Worm (Caenorhabditis elegans): ENCODE data around the gene Y49F6B.2.

Gene Y49F6B.2

DNA sequence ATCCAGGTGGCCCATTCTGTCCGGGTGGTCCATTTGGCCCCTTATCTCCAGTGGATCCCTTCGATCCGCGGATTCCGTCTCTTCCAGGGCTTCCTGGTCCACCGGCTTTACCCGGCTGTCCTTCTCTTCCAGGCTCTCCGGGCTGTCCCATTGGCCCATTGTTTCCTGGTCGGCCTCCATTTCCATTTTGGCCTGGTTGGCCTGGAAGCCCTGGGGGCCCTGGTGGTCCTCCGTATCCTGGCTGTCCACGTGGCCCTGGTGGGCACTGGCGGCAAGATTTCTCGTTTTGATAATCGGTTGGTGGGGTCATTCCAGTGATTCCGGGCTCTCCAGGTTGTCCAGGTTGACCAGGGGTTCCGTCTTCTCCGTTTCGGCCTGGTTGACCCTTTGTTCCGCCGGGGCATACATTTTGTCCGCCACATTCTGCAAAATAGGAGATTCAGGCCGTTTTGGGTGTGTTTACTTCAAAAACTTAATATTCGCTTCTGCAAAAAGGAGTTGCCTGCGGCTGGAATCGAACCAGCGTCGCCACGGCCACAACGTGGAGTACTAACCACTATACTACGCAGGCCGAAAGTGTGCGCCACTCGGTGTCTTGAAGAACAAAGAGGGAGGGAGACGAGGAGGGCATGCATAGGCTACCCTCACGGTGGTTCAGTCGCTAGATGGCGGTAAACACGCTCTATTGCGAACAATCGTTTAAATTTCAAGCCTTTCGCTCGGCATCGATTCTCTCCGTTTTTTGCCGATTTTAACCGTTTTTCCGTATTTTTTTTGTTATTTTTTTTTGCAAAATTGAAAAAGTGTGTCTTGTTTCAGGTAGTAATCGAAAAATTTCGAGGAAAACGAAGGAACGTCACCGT is 18.5 kb downstream of the Y49F6B.2 start, which contains the start of gene W09G10.9:
W09G10.9 (plus strand) TSS at position 813 of the 863 bp plus-strand sequence.
- no peak for TF ChIP-seq tbx-2 (tag; optimal IDR thresholded peaks at IDR 0.05)
- peak; percentile 25 for TF ChIP-seq snpc-4 (tag; optimal IDR thresholded peaks at IDR 0.05)
- no peak for TF ChIP-seq nhr-12 (tag; optimal IDR thresholded peaks at IDR 0.05)
- peak; percentile 31 for TF ChIP-seq lin-39 (tag; optimal IDR thresholded peaks at IDR 0.05)
- peak; percentile 45 for TF ChIP-seq nfya-1 (tag; optimal IDR thresholded peaks at IDR 0.05; ENCODE audit: insufficient read depth)
- TF ChIP-seq pha-4 (tag; optimal IDR thresholded peaks at IDR 0.05) = peak; percentile 30
- peak; percentile 8 for TF ChIP-seq pqm-1 (tag; optimal IDR thresholded peaks at IDR 0.05)
- no peak for TF ChIP-seq ZK546.5 (tag; optimal IDR thresholded peaks at IDR 0.05)
- peak; percentile 73 for TF ChIP-seq lin-15B (tag; optimal IDR thresholded peaks at IDR 0.05)
- no peak for TF ChIP-seq nhr-76 (tag; optimal IDR thresholded peaks at IDR 0.05)
- peak; percentile 79 for TF ChIP-seq hmg-11 (tag; optimal IDR thresholded peaks at IDR 0.05)
- peak; percentile 27 for TF ChIP-seq skn-1 (tag; optimal IDR thresholded peaks at IDR 0.05)
- peak; percentile 38 for TF ChIP-seq nhr-43 (tag; optimal IDR thresholded peaks at IDR 0.05; ENCODE audit: poor library complexity, severe bottlenecking)
- TF ChIP-seq lsy-12 (tag; optimal IDR thresholded peaks at IDR 0.05) = peak; percentile 4
- TF ChIP-seq fos-1 (tag; optimal IDR thresholded peaks at IDR 0.05) = no peak
- TF ChIP-seq nhr-23 (tag; optimal IDR thresholded peaks at IDR 0.05) = peak; percentile 40
- no peak for TF ChIP-seq jun-1 (tag; optimal IDR thresholded peaks at IDR 0.05)
- peak; percentile 42 for TF ChIP-seq elt-2 (tag; optimal IDR thresholded peaks at IDR 0.05)
- peak; percentile 3 for TF ChIP-seq nhr-25 (tag; optimal IDR thresholded peaks at IDR 0.05)

DNA sequence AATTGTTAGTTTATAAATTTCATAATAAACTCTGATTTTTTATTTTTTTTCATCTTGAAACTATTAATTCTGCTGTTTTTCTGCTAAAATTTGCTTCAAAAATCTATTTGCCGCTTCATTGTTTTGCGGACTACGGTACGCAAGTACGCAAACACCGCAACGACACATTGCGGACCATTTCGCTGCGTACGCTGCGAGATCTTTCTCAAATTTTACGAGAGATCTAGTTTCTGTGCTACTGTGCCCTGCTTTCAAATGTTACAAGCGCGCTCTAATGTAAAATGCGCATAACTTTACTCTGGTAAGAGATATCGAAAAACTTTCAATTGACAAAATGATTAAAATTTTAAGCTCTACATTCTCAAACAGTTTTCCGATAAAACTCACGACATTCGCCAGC is 20.8 kb downstream of the Y49F6B.2 start:
- peak; percentile 52 for TF ChIP-seq lin-39 (tag; optimal IDR thresholded peaks at IDR 0.05)
- peak; percentile 70 for TF ChIP-seq nhr-23 (tag; optimal IDR thresholded peaks at IDR 0.05)
- peak; percentile 42 for TF ChIP-seq nhr-11 (tag; optimal IDR thresholded peaks at IDR 0.05)
- TF ChIP-seq pha-4 (tag; optimal IDR thresholded peaks at IDR 0.05) = peak; percentile 49
- TF ChIP-seq nfya-1 (tag; optimal IDR thresholded peaks at IDR 0.05; ENCODE audit: insufficient read depth) = peak; percentile 75
- TF ChIP-seq nhr-43 (tag; optimal IDR thresholded peaks at IDR 0.05; ENCODE audit: poor library complexity, severe bottlenecking) = peak; percentile 33
- TF ChIP-seq snpc-4 (tag; optimal IDR thresholded peaks at IDR 0.05) = peak; percentile 2
- TF ChIP-seq R02D3.7 (tag; optimal IDR thresholded peaks at IDR 0.05) = peak; percentile 14
- TF ChIP-seq lin-15B (tag; optimal IDR thresholded peaks at IDR 0.05) = peak; percentile 83

DNA sequence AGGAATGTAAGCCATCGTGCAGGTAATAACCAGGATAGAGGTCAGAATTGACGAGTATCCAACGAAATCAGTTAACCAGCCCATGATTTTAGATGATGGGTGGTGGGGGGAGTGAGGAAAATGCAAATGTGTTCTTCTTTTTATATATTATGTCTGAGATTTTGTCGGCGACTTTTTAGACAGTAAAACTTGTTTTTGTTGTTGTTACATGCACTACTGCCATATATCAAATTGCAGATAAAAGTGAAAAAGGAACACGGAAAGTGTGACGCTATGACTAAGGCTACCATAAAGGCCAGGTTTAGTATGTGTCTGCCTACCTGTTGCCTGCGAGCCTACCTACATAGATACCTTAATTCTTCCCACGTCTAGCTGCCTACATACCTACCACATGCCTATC is 21.3 kb downstream of the Y49F6B.2 start, which contains the start of gene col-72:
col-72 (minus strand) TSS at position 101 of the 400 bp plus-strand sequence.
- no peak for TF ChIP-seq nhr-28 (tag; optimal IDR thresholded peaks at IDR 0.05)
- no peak for TF ChIP-seq lin-39 (tag; optimal IDR thresholded peaks at IDR 0.05)
- no peak for TF ChIP-seq pqm-1 (tag; optimal IDR thresholded peaks at IDR 0.05)
- no peak for TF ChIP-seq hmg-11 (tag; optimal IDR thresholded peaks at IDR 0.05)
- no peak for TF ChIP-seq ama-1 (optimal IDR thresholded peaks at IDR 0.05)
- no peak for TF ChIP-seq pha-4 (tag; optimal IDR thresholded peaks at IDR 0.05)
- TF ChIP-seq egl-27 (tag; optimal IDR thresholded peaks at IDR 0.05) = no peak
- TF ChIP-seq fkh-10 (GFP tag; optimal IDR thresholded peaks at IDR 0.05) = no peak
- TF ChIP-seq nhr-23 (tag; optimal IDR thresholded peaks at IDR 0.05) = no peak
- TF ChIP-seq nhr-67 (tag; optimal IDR thresholded peaks at IDR 0.05) = no peak
- TF ChIP-seq jun-1 (tag; optimal IDR thresholded peaks at IDR 0.05) = no peak
- no peak for TF ChIP-seq nhr-12 (tag; optimal IDR thresholded peaks at IDR 0.05)
- TF ChIP-seq eor-1 (tag; optimal IDR thresholded peaks at IDR 0.05) = no peak
- TF ChIP-seq unc-62 (GFP tag; optimal IDR thresholded peaks at IDR 0.05) = no peak
- no peak for TF ChIP-seq nhr-25 (tag; optimal IDR thresholded peaks at IDR 0.05)
- no peak for TF ChIP-seq mdl-1 (tag; optimal IDR thresholded peaks at IDR 0.05)
- TF ChIP-seq ztf-11 (tag; optimal IDR thresholded peaks at IDR 0.05) = no peak

DNA sequence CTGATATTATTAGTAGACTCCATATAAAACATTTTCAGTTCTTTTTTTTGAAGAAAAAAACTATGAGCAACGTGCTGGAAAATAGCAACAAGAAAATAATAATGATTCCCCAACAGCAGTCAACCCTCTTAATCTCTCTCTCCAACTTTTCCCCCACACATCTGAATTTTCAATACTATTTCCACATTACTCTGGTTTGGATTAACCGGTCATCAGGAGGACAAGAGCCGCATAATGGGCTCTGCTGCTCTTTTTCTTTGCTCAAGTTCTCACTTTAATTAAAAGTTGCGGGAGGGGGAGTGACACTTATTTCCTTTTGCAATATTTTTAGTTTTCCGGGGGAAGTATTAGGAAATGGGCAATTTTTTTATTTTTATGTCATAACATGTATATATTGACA is 24.7 kb downstream of the Y49F6B.2 start:
- no peak for TF ChIP-seq ceh-82 (tag; optimal IDR thresholded peaks at IDR 0.05)
- TF ChIP-seq nfya-1 (tag; optimal IDR thresholded peaks at IDR 0.05; ENCODE audit: insufficient read depth) = no peak
- no peak for TF ChIP-seq elt-1 (tag; optimal IDR thresholded peaks at IDR 0.05)
- TF ChIP-seq R02D3.7 (tag; optimal IDR thresholded peaks at IDR 0.05) = no peak
- no peak for TF ChIP-seq unc-62 (GFP tag; optimal IDR thresholded peaks at IDR 0.05)
- TF ChIP-seq tbx-2 (tag; optimal IDR thresholded peaks at IDR 0.05) = no peak
- TF ChIP-seq pqm-1 (tag; optimal IDR thresholded peaks at IDR 0.05) = no peak
- no peak for TF ChIP-seq nhr-237 (tag; optimal IDR thresholded peaks at IDR 0.05)
- no peak for TF ChIP-seq ceh-28 (tag; optimal IDR thresholded peaks at IDR 0.05)
- TF ChIP-seq nhr-11 (tag; optimal IDR thresholded peaks at IDR 0.05) = no peak
- TF ChIP-seq nhr-77 (tag; optimal IDR thresholded peaks at IDR 0.05) = no peak
- TF ChIP-seq zag-1 (tag; optimal IDR thresholded peaks at IDR 0.05) = no peak
- TF ChIP-seq ZK546.5 (tag; optimal IDR thresholded peaks at IDR 0.05) = no peak
- TF ChIP-seq fkh-10 (GFP tag; optimal IDR thresholded peaks at IDR 0.05) = no peak
- TF ChIP-seq elt-3 (tag; optimal IDR thresholded peaks at IDR 0.05) = no peak
- no peak for TF ChIP-seq sea-2 (GFP tag; optimal IDR thresholded peaks at IDR 0.05)
- TF ChIP-seq skn-1 (tag; optimal IDR thresholded peaks at IDR 0.05) = no peak
- no peak for TF ChIP-seq eor-1 (tag; optimal IDR thresholded peaks at IDR 0.05)

Data from whole organism, L3 larva.